Worm (Caenorhabditis elegans) whole organism, L1 larva: ENCODE data around the gene srv-12.
"Not testable (repeated sequence)": the region's sequence is repeated elsewhere in the genome, so short reads cannot be mapped to it uniquely, and the experiment has no call there.

Experiments used
- C04F5.9 ChIP-seq: sonication (generic microtip); optimal IDR thresholded peaks from 2 replicates; lab custom pipeline; 2016; ENCODE audit warnings: missing genetic modification characterization, missing compliant biosample characterization
- ama-1 ChIP-seq: fragments of 150-350 bp; optimal IDR thresholded peaks from 2 replicates; lab custom pipeline; 2014
- ceh-8 ChIP-seq: fragments of 200-800 bp; sonication (Bioruptor generic); optimal IDR thresholded peaks from 2 replicates; lab custom pipeline; 2018; ENCODE audit warnings: mild to moderate bottlenecking, missing genetic modification characterization, moderate library complexity, missing compliant biosample characterization
- ceh-90 ChIP-seq: sonication (generic microtip); optimal IDR thresholded peaks from 2 replicates; lab custom pipeline; 2016; ENCODE audit warnings: missing genetic modification characterization, missing compliant biosample characterization
- efl-1 ChIP-seq, 4 experiments: fragments of 150-350 bp; optimal IDR thresholded peaks in 3 of 4; peaks in 1 of 4; 1 replicate in 1 of 4; 2 replicates in 3 of 4; lab custom pipeline; 2014; ENCODE audit warnings: missing biosample characterization in 2 of 4, missing genetic modification characterization in 2 of 4, missing genetic modification reagents in 2 of 4
- efl-3 ChIP-seq: fragments of 200-800 bp; sonication (Bioruptor generic); optimal IDR thresholded peaks from 2 replicates; lab custom pipeline; 2018; ENCODE audit warnings: mild to moderate bottlenecking, missing genetic modification characterization, missing compliant biosample characterization
- ets-5 ChIP-seq: fragments of 200-800 bp; sonication (Bioruptor generic); IDR thresholded peaks from 2 replicates; pipeline ENCODE4 v1.3.6; 2022; ENCODE audit warnings: missing genetic modification characterization, missing compliant biosample characterization
- fos-1 ChIP-seq: fragments of 150-350 bp; optimal IDR thresholded peaks from 2 replicates; lab custom pipeline; 2014; ENCODE audit warnings: missing biosample characterization, missing genetic modification characterization
- grh-1 ChIP-seq: fragments of 200-800 bp; sonication (Bioruptor generic); IDR thresholded peaks from 2 replicates; pipeline ENCODE4 v1.3.6; 2022; ENCODE audit warnings: missing genetic modification reagents, missing genetic modification characterization, missing compliant biosample characterization
- hlh-17 ChIP-seq: fragments of 200-800 bp; sonication (Bioruptor generic); optimal IDR thresholded peaks from 2 replicates; lab custom pipeline; 2018; ENCODE audit warnings: missing genetic modification characterization, mild to moderate bottlenecking, missing compliant biosample characterization, moderate library complexity, borderline replicate concordance
- irx-1 ChIP-seq: sonication (generic microtip); optimal IDR thresholded peaks from 2 replicates; lab custom pipeline; 2016; ENCODE audit warnings: missing genetic modification characterization, missing compliant biosample characterization
- lin-13 ChIP-seq: fragments of 150-350 bp; optimal IDR thresholded peaks from 2 replicates; lab custom pipeline; 2014; ENCODE audit warnings: missing biosample characterization, missing genetic modification reagents, missing genetic modification characterization
- lin-35 ChIP-seq, 2 experiments: fragments of 150-350 bp; optimal IDR thresholded peaks; 2 replicates each; lab custom pipeline; 2014; ENCODE audit warnings: missing biosample characterization in 2 of 2, missing genetic modification characterization in 2 of 2, missing genetic modification reagents in 2 of 2
- lin-39 ChIP-seq: fragments of 150-350 bp; optimal IDR thresholded peaks from 2 replicates; lab custom pipeline; 2014; ENCODE audit warnings: missing biosample characterization, missing genetic modification reagents, missing genetic modification characterization
- mab-9 ChIP-seq: fragments of 200-800 bp; sonication (Bioruptor generic); IDR thresholded peaks from 2 replicates; pipeline ENCODE4 v1.3.6; 2022; ENCODE audit warnings: missing genetic modification reagents, missing genetic modification characterization, missing compliant biosample characterization
- mef-2 ChIP-seq: fragments of 150-350 bp; optimal IDR thresholded peaks from 2 replicates; lab custom pipeline; 2014; ENCODE audit warnings: missing biosample characterization, missing genetic modification characterization
- mep-1 ChIP-seq: fragments of 150-350 bp; optimal IDR thresholded peaks from 2 replicates; lab custom pipeline; 2014; ENCODE audit warnings: missing biosample characterization, missing genetic modification characterization
- nhr-12 ChIP-seq: sonication (generic microtip); optimal IDR thresholded peaks from 2 replicates; lab custom pipeline; 2017; ENCODE audit warnings: missing biosample characterization, missing genetic modification characterization
- nhr-20 ChIP-seq: sonication (generic microtip); optimal IDR thresholded peaks from 2 replicates; lab custom pipeline; 2016; ENCODE audit warnings: mild to moderate bottlenecking, missing genetic modification characterization, missing compliant biosample characterization
- nhr-28 ChIP-seq: fragments of 150-350 bp; optimal IDR thresholded peaks from 2 replicates; lab custom pipeline; 2014; ENCODE audit warnings: missing biosample characterization, missing genetic modification characterization
- nhr-47 ChIP-seq: sonication (generic microtip); optimal IDR thresholded peaks from 2 replicates; lab custom pipeline; 2016; ENCODE audit warnings: mild to moderate bottlenecking, missing genetic modification characterization, moderate library complexity, missing compliant biosample characterization
- nhr-76 ChIP-seq: sonication (generic microtip); optimal IDR thresholded peaks from 2 replicates; lab custom pipeline; 2017; ENCODE audit warnings: missing biosample characterization, missing genetic modification characterization
- nhr-84 ChIP-seq: sonication (generic microtip); optimal IDR thresholded peaks from 2 replicates; lab custom pipeline; 2017; ENCODE audit warnings: missing biosample characterization, missing genetic modification characterization
- nhr-90 ChIP-seq: sonication (generic microtip); optimal IDR thresholded peaks from 2 replicates; lab custom pipeline; 2016; ENCODE audit warnings: mild to moderate bottlenecking, missing genetic modification characterization, missing compliant biosample characterization; ENCODE audit not compliant: poor library complexity
- pag-3 ChIP-seq: sonication (generic microtip); optimal IDR thresholded peaks from 2 replicates; lab custom pipeline; 2017; ENCODE audit warnings: missing genetic modification characterization, mild to moderate bottlenecking, missing compliant biosample characterization, antibody characterized with exemption, borderline replicate concordance; ENCODE audit not compliant: insufficient read depth
- skn-1 ChIP-seq: fragments of 150-350 bp; optimal IDR thresholded peaks from 2 replicates; lab custom pipeline; 2014; ENCODE audit warnings: missing biosample characterization, missing genetic modification characterization
- sox-4 ChIP-seq: sonication (generic microtip); optimal IDR thresholded peaks from 2 replicates; lab custom pipeline; 2016; ENCODE audit warnings: missing genetic modification characterization, missing compliant biosample characterization
- sptf-1 ChIP-seq: fragments of 150-350 bp; optimal IDR thresholded peaks from 2 replicates; lab custom pipeline; 2014; ENCODE audit warnings: missing biosample characterization, missing genetic modification characterization
- unc-130 ChIP-seq: fragments of 150-350 bp; optimal IDR thresholded peaks from 2 replicates; lab custom pipeline; 2017; ENCODE audit warnings: missing biosample characterization, missing genetic modification characterization, inconsistent platforms
- unc-86 ChIP-seq: sonication (generic microtip); optimal IDR thresholded peaks from 2 replicates; lab custom pipeline; 2016; ENCODE audit warnings: missing genetic modification characterization, missing compliant biosample characterization
- unc-98 ChIP-seq: fragments of 200-800 bp; sonication (Bioruptor generic); IDR thresholded peaks from 2 replicates; pipeline ENCODE4 v1.3.6; 2022; ENCODE audit warnings: missing genetic modification characterization, missing compliant biosample characterization
- zip-4 ChIP-seq: fragments of 200-800 bp; sonication (Bioruptor generic); optimal IDR thresholded peaks from 2 replicates; lab custom pipeline; 2018; ENCODE audit warnings: mild to moderate bottlenecking, missing genetic modification characterization, moderate library complexity, missing compliant biosample characterization
- ztf-11 ChIP-seq, 2 experiments: sonication (generic microtip); optimal IDR thresholded peaks; 2 replicates each; lab custom pipeline; 2016 to 2017; ENCODE audit warnings: missing genetic modification characterization in 2 of 2, missing biosample characterization in 1 of 2, missing compliant biosample characterization in 1 of 2

srv-12 gene

ce11 chrIV:10028779-10029178, 24.7 kb downstream of the srv-12 start, which contains the start of the genes F44D12.16 and msd-2:
Gene F44D12.16, plus strand, starts transcription at chrIV:10029079.
Gene msd-2, plus strand, starts transcription at chrIV:10029083.
- TF ChIP-seq mef-2 (tag; lab: Kevin White, UChicago); mep-1 (tag; lab: Kevin White, UChicago); grh-1 (GFP tag; lab: Robert Waterston, UW): not testable (repeated sequence)

ce11 chrIV:10027566-10027965, 25.9 kb downstream of the srv-12 start, which contains the start of gene gipc-2:
Gene gipc-2, minus strand, starts transcription at chrIV:10027666.
- TF ChIP-seq efl-3 = no peak
- TF ChIP-seq sptf-1 (tag; lab: Kevin White, UChicago) = no peak
- no peak for TF ChIP-seq nhr-76
- TF ChIP-seq nhr-84 (tag; lab: Kevin White, UChicago) = no peak
- no peak for TF ChIP-seq nhr-28 (tag; lab: Kevin White, UChicago)
- TF ChIP-seq ets-5 (GFP tag; lab: Robert Waterston, UW) = no peak
- TF ChIP-seq pag-3 (tag; lab: Kevin White, UChicago) = no peak
- TF ChIP-seq fos-1 (tag; lab: Kevin White, UChicago) = no peak
- TF ChIP-seq unc-86 (tag; lab: Kevin White, UChicago) = no peak
- TF ChIP-seq ceh-90 (tag; lab: Kevin White, UChicago) = no peak
- TF ChIP-seq lin-13 (GFP tag; lab: Kevin White, UChicago) = no peak

ce11 chrIV:10026129-10026528, 27.3 kb downstream of the srv-12 start:
- TF ChIP-seq lin-39 (tag; lab: Kevin White, UChicago) (no peak), irx-1 (no peak), efl-1 (optimal IDR thresholded peaks at IDR 0.05; lab: Kevin White, UChicago) (no peak), efl-1 (GFP tag; optimal IDR thresholded peaks at IDR 0.05 in 1 of 2; lab: Kevin White, UChicago) (no peak), unc-98 (GFP tag; lab: Robert Waterston, UW) (no peak), unc-130 (tag; lab: Kevin White, UChicago) (no peak), ztf-11 (tag; optimal IDR thresholded peaks at IDR 0.05; lab: Kevin White, UChicago) (no peak), ama-1 (lab: Kevin White, UChicago) (no peak), nhr-12 (tag; lab: Kevin White, UChicago) (no peak), C04F5.9 (tag; lab: Kevin White, UChicago) (no peak), sox-4 (tag; lab: Kevin White, UChicago) (no peak)
- TF ChIP-seq, all 84 proteins: peak for 0

- TF ChIP-seq sox-4 (tag; lab: Kevin White, UChicago) = no peak
- no peak for TF ChIP-seq hlh-17
- no peak for TF ChIP-seq zip-4
- TF ChIP-seq skn-1 = no peak
- no peak for TF ChIP-seq ets-5 (GFP tag; lab: Robert Waterston, UW)
- TF ChIP-seq ceh-8 (GFP tag; lab: Kevin White, UChicago) = no peak
- no peak for TF ChIP-seq nhr-20 (tag; lab: Kevin White, UChicago)
- no peak for TF ChIP-seq fos-1 (tag; lab: Kevin White, UChicago)
- TF ChIP-seq, all 84 proteins: peak for 0
Measured at ce11 chrIV:10022991-10023390, 30.5 kb downstream of the srv-12 start, which contains the start of gene F44D12.8. Gene F44D12.8, plus strand, starts transcription at chrIV:10023291.

- TF ChIP-seq grh-1 (GFP tag; lab: Robert Waterston, UW) = no peak
- TF ChIP-seq lin-35 (GFP tag; optimal IDR thresholded peaks at IDR 0.05; lab: Kevin White, UChicago) = no peak
- TF ChIP-seq nhr-90 (tag; lab: Kevin White, UChicago) = no peak
- no peak for TF ChIP-seq zip-4
- TF ChIP-seq mab-9 (GFP tag; lab: Robert Waterston, UW) = no peak
- no peak for TF ChIP-seq nhr-47 (tag; lab: Kevin White, UChicago)
- TF ChIP-seq nhr-76 = no peak
- TF ChIP-seq, all 84 proteins: peak for 0
Measured at ce11 chrIV:10021283-10021682, 32.2 kb downstream of the srv-12 start, which contains the start of gene F44D12.19. Gene F44D12.19, plus strand, starts transcription at chrIV:10021583.
